Worm (Caenorhabditis elegans): ENCODE results near the gene cpz-2.

DNA sequence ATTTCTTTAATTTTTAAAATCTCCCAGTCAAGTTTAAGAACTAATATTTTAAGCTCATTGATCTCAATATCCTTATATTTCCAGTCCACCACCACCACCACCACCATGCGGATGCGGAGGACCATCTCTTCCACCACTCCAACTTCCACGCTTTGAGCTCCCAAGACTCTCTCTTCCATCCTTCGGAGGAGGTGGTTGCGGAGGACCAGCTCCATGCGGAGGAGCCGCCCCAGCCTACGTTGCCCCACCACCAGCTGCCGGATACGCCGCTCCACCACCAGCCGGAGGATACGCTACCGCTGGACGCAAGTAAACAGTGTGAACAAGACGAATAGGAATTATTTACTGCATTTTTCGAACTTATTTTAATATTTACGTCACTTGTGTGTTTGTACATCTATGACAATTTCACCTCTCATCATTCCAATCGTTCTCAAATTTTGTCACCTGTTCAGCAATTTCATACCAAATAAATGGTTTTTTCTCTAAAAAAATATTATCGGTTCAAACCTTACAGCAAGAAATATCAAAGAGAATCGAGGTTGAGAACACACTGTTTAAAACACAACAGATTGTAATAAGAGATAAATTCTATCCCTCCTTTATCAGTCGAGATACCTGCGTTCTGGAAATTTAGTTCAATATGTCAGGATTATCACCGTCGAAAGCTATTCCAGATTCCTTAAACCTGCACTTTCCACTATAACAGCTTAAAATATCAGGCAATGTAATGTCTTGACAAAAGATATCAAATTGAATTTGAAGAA lies 30.4 kb downstream of the cpz-2 start:
- TF ChIP-seq him-1 (tag; optimal IDR thresholded peaks at IDR 0.05): no peak
- TF ChIP-seq dao-5 (tag; optimal IDR thresholded peaks at IDR 0.05): no peak

Data from whole organism, L4/young adult.